Fruit fly (Drosophila melanogaster) whole organism, pupa: ENCODE data around the gene CG10804.
A peak's percentile ranks its signal among the peaks of the same experiment; 100 is the strongest.

ENCODE experiments used
- CG10348 ChIP-seq: fragments of 200-800 bp; sonication (Bioruptor generic); IDR thresholded peaks from 2 replicates; pipeline ENCODE4 v1.3.6; 2022; ENCODE audit warnings: missing biosample characterization, missing genetic modification characterization
- CG12605 ChIP-seq: fragments of 200-800 bp; sonication (Bioruptor generic); IDR thresholded peaks from 2 replicates; pipeline ENCODE4 v1.3.6; 2022; ENCODE audit warnings: missing biosample characterization, missing genetic modification characterization
- CG13204 ChIP-seq: fragments of 200-800 bp; sonication (Bioruptor generic); optimal IDR thresholded peaks from 2 replicates; lab custom pipeline; 2018; ENCODE audit warnings: missing biosample characterization, mild to moderate bottlenecking, missing genetic modification characterization, moderate library complexity
- CG14655 ChIP-seq: fragments of 200-800 bp; sonication (Bioruptor generic); optimal IDR thresholded peaks from 3 replicates; lab custom pipeline; 2017; ENCODE audit warnings: mild to moderate bottlenecking, missing biosample characterization, missing genetic modification reagents, missing genetic modification characterization
- CG15710 ChIP-seq: fragments of 200-800 bp; sonication (Bioruptor generic); optimal IDR thresholded peaks from 2 replicates; lab custom pipeline; 2018; ENCODE audit warnings: missing biosample characterization, mild to moderate bottlenecking, missing genetic modification characterization, moderate library complexity
- CG17806 ChIP-seq: fragments of 200-800 bp; sonication (Bioruptor generic); optimal IDR thresholded peaks from 2 replicates; lab custom pipeline; 2018; ENCODE audit warnings: missing biosample characterization, mild to moderate bottlenecking, missing genetic modification characterization, moderate library complexity
- CG32121 ChIP-seq: fragments of 200-800 bp; sonication (Bioruptor generic); IDR thresholded peaks from 2 replicates; pipeline ENCODE4 v1.3.6; 2022; ENCODE audit warnings: missing biosample characterization, missing genetic modification characterization
- CG34367 ChIP-seq: fragments of 200-800 bp; sonication (Bioruptor generic); optimal IDR thresholded peaks from 2 replicates; lab custom pipeline; 2018; ENCODE audit warnings: missing biosample characterization, mild to moderate bottlenecking, missing genetic modification characterization
- CG4496 ChIP-seq: fragments of 200-800 bp; sonication (Bioruptor generic); IDR thresholded peaks from 3 replicates; pipeline ENCODE4 v1.3.6; 2022; ENCODE audit warnings: missing biosample characterization, missing genetic modification characterization
- CG8159 ChIP-seq: fragments of 200-800 bp; sonication (Bioruptor generic); optimal IDR thresholded peaks from 3 replicates; lab custom pipeline; 2018; ENCODE audit warnings: missing biosample characterization, mild to moderate bottlenecking, missing genetic modification characterization, moderate library complexity
- CG8301 ChIP-seq: fragments of 200-800 bp; sonication (Bioruptor generic); optimal IDR thresholded peaks from 2 replicates; lab custom pipeline; 2018; ENCODE audit warnings: missing biosample characterization, mild to moderate bottlenecking, missing genetic modification characterization
- CG9948 ChIP-seq: fragments of 200-800 bp; sonication (Bioruptor generic); optimal IDR thresholded peaks from 2 replicates; lab custom pipeline; 2018; ENCODE audit warnings: missing biosample characterization, mild to moderate bottlenecking, missing genetic modification characterization, moderate library complexity
- D1 ChIP-seq: fragments of 200-800 bp; sonication (Bioruptor generic); optimal IDR thresholded peaks from 2 replicates; lab custom pipeline; 2018; ENCODE audit warnings: missing biosample characterization, mild to moderate bottlenecking, missing genetic modification characterization, moderate library complexity
- EcR ChIP-seq: fragments of 200-800 bp; sonication (Bioruptor generic); optimal IDR thresholded peaks from 3 replicates; lab custom pipeline; 2019; ENCODE audit warnings: missing biosample characterization, missing genetic modification characterization, mild to moderate bottlenecking, moderate library complexity, missing genetic modification reagents
- Ets98B ChIP-seq: fragments of 200-800 bp; sonication (Bioruptor generic); IDR thresholded peaks from 2 replicates; pipeline ENCODE4 v1.3.6; 2022; ENCODE audit warnings: missing biosample characterization, missing genetic modification characterization
- Pif1A ChIP-seq: fragments of 200-800 bp; sonication (Bioruptor generic); optimal IDR thresholded peaks from 3 replicates; lab custom pipeline; 2016; ENCODE audit warnings: missing biosample characterization, missing genetic modification characterization
- Pif1B ChIP-seq: fragments of 200-800 bp; sonication (Bioruptor generic); optimal IDR thresholded peaks from 3 replicates; lab custom pipeline; 2016; ENCODE audit warnings: missing biosample characterization, missing genetic modification characterization
- Snoo ChIP-seq: fragments of 200-800 bp; sonication (Bioruptor generic); optimal IDR thresholded peaks from 3 replicates; lab custom pipeline; 2017; ENCODE audit warnings: missing biosample characterization, mild to moderate bottlenecking, missing genetic modification characterization, inconsistent platforms
- fd96Ca ChIP-seq: fragments of 200-800 bp; sonication (Bioruptor generic); IDR thresholded peaks from 3 replicates; pipeline ENCODE4 v1.3.6; 2022; ENCODE audit warnings: missing biosample characterization, missing genetic modification characterization
- gl ChIP-seq: fragments of 200-800 bp; sonication (Bioruptor generic); optimal IDR thresholded peaks from 2 replicates; lab custom pipeline; 2018; ENCODE audit warnings: missing biosample characterization, mild to moderate bottlenecking, missing genetic modification characterization
- rn ChIP-seq: fragments of 200-800 bp; sonication (Bioruptor generic); IDR thresholded peaks from 2 replicates; pipeline ENCODE4 v1.3.6; 2022; ENCODE audit warnings: missing biosample characterization, missing genetic modification characterization

CG10804 gene

dm6 chrX:3455431-3456001 is 26.6 kb downstream of the CG10804 start:
- TF ChIP-seq CG14655 (GFP tag; lab: Kevin White, UChicago) (peak; percentile 55), Pif1A (GFP tag; lab: Kevin White, UChicago) (no peak), rn (GFP tag; lab: Robert Waterston, UW) (no peak), CG9948 (tag; lab: Kevin White, UChicago) (no peak), gl (tag; lab: Kevin White, UChicago) (no peak), CG8301 (tag; lab: Kevin White, UChicago) (peak; percentile 54), CG32121 (GFP tag; lab: Robert Waterston, UW) (0 out of 2 replicates have a peak, but pooled peaks have one; percentile 12), CG13204 (GFP tag; lab: Kevin White, UChicago) (no peak)

dm6 chrX:3454715-3455114 is 27.4 kb downstream of the CG10804 start:
- no peak for TF ChIP-seq CG10348
- no peak for TF ChIP-seq Snoo (tag; lab: Kevin White, UChicago)
- TF ChIP-seq CG9948 (tag; lab: Kevin White, UChicago) = no peak
- TF ChIP-seq fd96Ca (GFP tag; lab: Robert Waterston, UW) = peak; percentile 82
- no peak for TF ChIP-seq EcR
- TF ChIP-seq CG14655 (GFP tag; lab: Kevin White, UChicago) = peak; percentile 68
- TF ChIP-seq gl (tag; lab: Kevin White, UChicago) = no peak
- peak; percentile 30 for TF ChIP-seq Pif1B (GFP tag; lab: Kevin White, UChicago)
- peak; percentile 33 for TF ChIP-seq Pif1A (GFP tag; lab: Kevin White, UChicago)
- TF ChIP-seq rn (GFP tag; lab: Robert Waterston, UW) = no peak
- TF ChIP-seq CG8159 (tag; lab: Kevin White, UChicago) = no peak
- no peak for TF ChIP-seq CG13204 (GFP tag; lab: Kevin White, UChicago)
- peak; percentile 85 for TF ChIP-seq Ets98B (GFP tag; lab: Robert Waterston, UW)
- TF ChIP-seq CG12605 (GFP tag; lab: Robert Waterston, UW) = peak; percentile 74
- no peak for TF ChIP-seq D1 (tag; lab: Kevin White, UChicago)
- peak; percentile 67 for TF ChIP-seq CG32121 (GFP tag; lab: Robert Waterston, UW)
- no peak for TF ChIP-seq CG15710 (tag; lab: Kevin White, UChicago)
- peak; percentile 71 for TF ChIP-seq CG8301 (tag; lab: Kevin White, UChicago)
- no peak for TF ChIP-seq CG17806 (tag; lab: Kevin White, UChicago)
- TF ChIP-seq CG34367 = no peak
- peak; percentile 87 for TF ChIP-seq CG4496 (GFP tag; lab: Robert Waterston, UW)

- TF ChIP-seq fd96Ca (GFP tag; lab: Robert Waterston, UW) = peak; percentile 81
- TF ChIP-seq CG14655 (GFP tag; lab: Kevin White, UChicago) = peak; percentile 40
- TF ChIP-seq rn (GFP tag; lab: Robert Waterston, UW) = no peak
- peak; percentile 45 for TF ChIP-seq CG8301 (tag; lab: Kevin White, UChicago)
- TF ChIP-seq CG10348 = no peak
- TF ChIP-seq CG9948 (tag; lab: Kevin White, UChicago) = no peak
- TF ChIP-seq CG8159 (tag; lab: Kevin White, UChicago) = no peak
- TF ChIP-seq CG15710 (tag; lab: Kevin White, UChicago) = no peak
- TF ChIP-seq Ets98B (GFP tag; lab: Robert Waterston, UW) = peak; percentile 77
- peak; percentile 75 for TF ChIP-seq CG4496 (GFP tag; lab: Robert Waterston, UW)
- TF ChIP-seq CG32121 (GFP tag; lab: Robert Waterston, UW) = peak; percentile 81
- TF ChIP-seq Snoo (tag; lab: Kevin White, UChicago) = no peak
- TF ChIP-seq CG34367 = no peak
- TF ChIP-seq CG12605 (GFP tag; lab: Robert Waterston, UW) = peak; percentile 59; the same call in 1 of the 2 replicates
- TF ChIP-seq D1 (tag; lab: Kevin White, UChicago) = no peak
- peak; percentile 6 for TF ChIP-seq Pif1A (GFP tag; lab: Kevin White, UChicago)
Measured at dm6 chrX:3453038-3453819, 28.9 kb downstream of the CG10804 start.

dm6 chrX:3451916-3452315 is 30.2 kb downstream of the CG10804 start:
- no peak for TF ChIP-seq CG17806 (tag; lab: Kevin White, UChicago)
- TF ChIP-seq Ets98B (GFP tag; lab: Robert Waterston, UW) = peak; percentile 68
- TF ChIP-seq CG15710 (tag; lab: Kevin White, UChicago) = no peak
- peak; percentile 19; the same call in 1 of the 2 replicates for TF ChIP-seq rn (GFP tag; lab: Robert Waterston, UW)
- no peak for TF ChIP-seq CG13204 (GFP tag; lab: Kevin White, UChicago)
- peak; percentile 80 for TF ChIP-seq CG4496 (GFP tag; lab: Robert Waterston, UW)
- peak; percentile 25 for TF ChIP-seq Pif1A (GFP tag; lab: Kevin White, UChicago)
- peak; percentile 78 for TF ChIP-seq CG32121 (GFP tag; lab: Robert Waterston, UW)
- no peak for TF ChIP-seq Snoo (tag; lab: Kevin White, UChicago)
- no peak for TF ChIP-seq CG10348
- peak; percentile 78 for TF ChIP-seq fd96Ca (GFP tag; lab: Robert Waterston, UW)
- peak; percentile 54 for TF ChIP-seq CG8301 (tag; lab: Kevin White, UChicago)
- TF ChIP-seq CG9948 (tag; lab: Kevin White, UChicago) = no peak
- TF ChIP-seq CG12605 (GFP tag; lab: Robert Waterston, UW) = no peak
- TF ChIP-seq CG14655 (GFP tag; lab: Kevin White, UChicago) = peak; percentile 39
- TF ChIP-seq D1 (tag; lab: Kevin White, UChicago) = no peak
